Fruit fly (Drosophila melanogaster): Measurements from ENCODE around the gene Nrt.

DNA sequence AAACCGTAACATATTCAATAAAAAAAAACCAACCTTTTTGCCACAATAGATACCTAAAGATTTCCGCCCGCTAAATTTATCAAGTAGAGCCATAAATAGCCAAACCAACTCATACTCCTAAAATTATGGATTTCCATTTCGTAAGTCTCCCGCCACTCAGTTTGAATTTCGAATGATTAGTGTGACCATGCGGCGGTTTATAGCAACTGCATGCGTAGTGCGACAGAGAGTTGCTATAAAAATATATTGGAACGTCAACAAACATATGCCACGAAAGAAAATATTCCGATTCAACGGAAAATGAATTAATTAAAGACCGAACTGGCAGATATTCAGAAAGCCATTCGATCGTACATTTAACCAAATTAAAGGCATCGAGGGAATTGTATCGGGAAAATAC lies 16.9 kb downstream of the Nrt start, which contains the start of gene CG9706:
- TF ChIP-seq psq (optimal IDR thresholded peaks at IDR 0.05), result no peak
- no peak for TF ChIP-seq insv (optimal IDR thresholded peaks at IDR 0.05)
- TF ChIP-seq h (optimal IDR thresholded peaks at IDR 0.05), result no peak
- TF ChIP-seq ttk (optimal IDR thresholded peaks at IDR 0.05), result no peak
- TF ChIP-seq Myc (optimal IDR thresholded peaks at IDR 0.05), result no peak
- no peak for TF ChIP-seq Sin3A (optimal IDR thresholded peaks at IDR 0.05)
